Worm (Caenorhabditis elegans) whole organism, late embryonic: ENCODE measurements around the gene nas-31.

ENCODE experiments used
- C38D4.7 ChIP-seq: fragments of 200-800 bp; sonication (Bioruptor generic); optimal IDR thresholded peaks from 2 replicates; lab custom pipeline; 2018; ENCODE audit warnings: mild to moderate bottlenecking, missing genetic modification characterization, moderate library complexity, missing compliant biosample characterization
- ceh-34 ChIP-seq: sonication (generic microtip); optimal IDR thresholded peaks from 2 replicates; lab custom pipeline; 2016; ENCODE audit warnings: mild to moderate bottlenecking, missing genetic modification characterization, missing compliant biosample characterization
- fkh-6 ChIP-seq: sonication (generic microtip); optimal IDR thresholded peaks from 2 replicates; lab custom pipeline; 2016; ENCODE audit warnings: missing genetic modification characterization, missing compliant biosample characterization
- hlh-13 ChIP-seq: fragments of 200-800 bp; sonication (Bioruptor generic); optimal IDR thresholded peaks from 2 replicates; lab custom pipeline; 2018; ENCODE audit warnings: mild to moderate bottlenecking, missing genetic modification characterization, missing compliant biosample characterization
- lim-6 ChIP-seq: sonication (generic microtip); optimal IDR thresholded peaks from 2 replicates; lab custom pipeline; 2016; ENCODE audit warnings: missing genetic modification characterization, missing compliant biosample characterization
- pag-3 ChIP-seq: sonication (generic microtip); optimal IDR thresholded peaks from 2 replicates; lab custom pipeline; 2016; ENCODE audit warnings: missing compliant biosample characterization, missing genetic modification characterization, borderline replicate concordance
- sdc-2 ChIP-seq: sonication (generic microtip); optimal IDR thresholded peaks from 2 replicates; lab custom pipeline; 2016; ENCODE audit warnings: missing genotype, missing genetic modification characterization, missing compliant biosample characterization

DNA sequence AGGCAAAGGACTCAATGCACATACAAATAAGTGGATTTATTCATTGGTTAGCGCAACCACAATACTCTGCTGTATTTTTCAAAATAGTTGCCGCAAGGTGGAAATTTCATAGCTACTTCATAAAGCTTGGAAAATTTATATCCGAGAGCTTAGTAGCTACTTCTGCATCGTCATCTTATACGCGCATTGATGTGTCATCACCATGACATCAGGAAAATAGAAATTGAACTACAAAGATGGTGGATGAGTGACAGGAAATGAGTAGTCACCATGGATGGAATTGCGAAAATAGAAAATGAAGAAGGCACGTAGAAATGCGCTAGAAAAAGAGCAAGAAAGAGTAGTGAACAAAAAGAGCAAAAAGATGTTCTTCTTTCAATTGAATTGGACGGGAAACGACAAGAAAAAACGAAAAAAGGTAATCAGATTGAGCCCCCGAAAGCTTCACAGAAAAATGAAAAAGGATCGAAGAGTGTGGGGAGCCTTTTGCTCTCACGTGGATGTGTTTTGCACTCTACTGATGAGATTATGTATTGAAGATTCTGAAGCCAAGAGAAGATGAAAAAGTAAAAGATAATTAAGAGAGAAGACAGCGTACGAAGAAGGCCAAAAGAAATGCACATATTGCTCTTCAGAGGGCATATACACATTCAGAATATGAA, 46.6 kb downstream of the nas-31 start:
- TF ChIP-seq pag-3 (tag; lab: Kevin White, UChicago) (no peak), lim-6 (no peak), ceh-34 (tag; lab: Kevin White, UChicago) (no peak), hlh-13 (GFP tag; lab: Kevin White, UChicago) (no peak), fkh-6 (no peak), C38D4.7 (GFP tag; lab: Kevin White, UChicago) (no peak), sdc-2 (tag; lab: Kevin White, UChicago) (no peak)
